Fruit fly (Drosophila melanogaster) S2 (cell line): ENCODE measurements around the gene pit.

ENCODE experiments used
- CG8478 ChIP-seq: fragments of >200 bp; optimal IDR thresholded peaks from 2 replicates; lab custom pipeline; 2018
- CTCF ChIP-seq, 2 experiments: fragments of >200 bp; optimal IDR thresholded peaks; 2 replicates each; lab custom pipeline; 2018

DNA sequence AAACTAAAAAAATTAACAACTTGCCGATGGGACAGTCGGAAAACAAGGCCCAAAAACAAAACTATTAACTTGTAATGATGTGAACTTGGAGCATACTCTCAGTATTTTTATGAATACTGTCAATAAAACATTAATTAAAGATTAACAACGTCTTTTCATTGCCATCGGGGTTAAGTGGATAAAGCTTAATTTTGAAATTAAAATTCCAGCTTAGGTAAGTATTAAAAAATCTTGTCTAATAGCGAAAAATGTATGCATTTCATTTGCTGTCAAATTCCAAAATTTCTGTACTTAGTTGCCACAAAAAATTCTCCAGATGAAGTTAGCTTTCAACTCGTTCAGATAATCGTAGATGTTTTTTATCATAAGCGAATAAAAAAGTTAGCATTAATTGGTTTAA is 19.7 kb upstream of the pit start, which contains the start of gene Theg:
- TF ChIP-seq CTCF (optimal IDR thresholded peaks at IDR 0.05; lab: Kevin White, UChicago) (no peak), CG8478 (lab: Kevin White, UChicago) (no peak)
